Worm (Caenorhabditis elegans) whole organism, mixed stage, embryonic: Measurements from ENCODE around the gene ZC374.2.
A peak's percentile ranks its signal among the peaks of the same experiment; 100 is the strongest.

Source experiments
- M03D4.4 ChIP-seq: sonication (generic microtip); optimal IDR thresholded peaks from 2 replicates; lab custom pipeline; 2017; ENCODE audit warnings: mild to moderate bottlenecking, missing genetic modification characterization, missing compliant biosample characterization
- bed-3 ChIP-seq: fragments of 200-800 bp; sonication (Bioruptor generic); optimal IDR thresholded peaks from 3 replicates; lab custom pipeline; 2018; ENCODE audit warnings: mild to moderate bottlenecking, missing genetic modification characterization, moderate library complexity, missing compliant biosample characterization
- blmp-1 ChIP-seq: fragments of 150-350 bp; optimal IDR thresholded peaks from 2 replicates; lab custom pipeline; 2014; ENCODE audit warnings: missing biosample characterization, missing genetic modification characterization
- ceh-83 ChIP-seq: fragments of 200-800 bp; sonication (Bioruptor generic); optimal IDR thresholded peaks from 2 replicates; lab custom pipeline; 2018; ENCODE audit warnings: mild to moderate bottlenecking, missing genetic modification characterization, missing compliant biosample characterization
- ces-1 ChIP-seq: fragments of 150-350 bp; optimal IDR thresholded peaks from 2 replicates; lab custom pipeline; 2014; ENCODE audit warnings: missing biosample characterization, missing genetic modification reagents, missing genetic modification characterization
- cnd-1 ChIP-seq: fragments of 200-800 bp; sonication (Bioruptor generic); optimal IDR thresholded peaks from 2 replicates; lab custom pipeline; 2018; ENCODE audit warnings: mild to moderate bottlenecking, missing genetic modification characterization, missing compliant biosample characterization
- drap-1 ChIP-seq: fragments of 200-800 bp; sonication (Bioruptor generic); optimal IDR thresholded peaks from 3 replicates; lab custom pipeline; 2018; ENCODE audit warnings: mild to moderate bottlenecking, missing genetic modification characterization, missing compliant biosample characterization
- elt-1 ChIP-seq: sonication (generic microtip); optimal IDR thresholded peaks from 2 replicates; lab custom pipeline; 2017; ENCODE audit warnings: missing genetic modification characterization, mild to moderate bottlenecking, missing compliant biosample characterization, antibody characterized with exemption, moderate library complexity, borderline replicate concordance; ENCODE audit not compliant: insufficient read depth
- elt-3 ChIP-seq: fragments of 150-350 bp; optimal IDR thresholded peaks from 2 replicates; lab custom pipeline; 2014; ENCODE audit warnings: missing biosample characterization, missing genetic modification characterization
- flh-1 ChIP-seq: fragments of 200-800 bp; sonication (Bioruptor generic); optimal IDR thresholded peaks from 2 replicates; lab custom pipeline; 2018; ENCODE audit warnings: mild to moderate bottlenecking, missing genetic modification characterization, moderate library complexity, missing compliant biosample characterization
- ham-2 ChIP-seq: fragments of 200-800 bp; sonication (Bioruptor generic); optimal IDR thresholded peaks from 2 replicates; lab custom pipeline; 2018; ENCODE audit warnings: mild to moderate bottlenecking, missing genetic modification characterization, missing compliant biosample characterization
- hlh-1 ChIP-seq: fragments of 150-350 bp; optimal IDR thresholded peaks from 2 replicates; lab custom pipeline; 2014; ENCODE audit warnings: missing biosample characterization, missing genetic modification reagents, missing genetic modification characterization
- lin-32 ChIP-seq: fragments of 200-800 bp; sonication (Bioruptor generic); optimal IDR thresholded peaks from 2 replicates; lab custom pipeline; 2018; ENCODE audit warnings: mild to moderate bottlenecking, missing genetic modification characterization, missing compliant biosample characterization
- lsy-2 ChIP-seq: fragments of 150-350 bp; optimal IDR thresholded peaks from 2 replicates; lab custom pipeline; 2014; ENCODE audit warnings: missing biosample characterization, missing genetic modification characterization
- mab-5 ChIP-seq: fragments of 150-350 bp; optimal IDR thresholded peaks from 2 replicates; lab custom pipeline; 2014; ENCODE audit warnings: missing biosample characterization, missing genetic modification characterization
- mep-1 ChIP-seq: fragments of 150-350 bp; optimal IDR thresholded peaks from 2 replicates; lab custom pipeline; 2017; ENCODE audit warnings: missing biosample characterization, missing genetic modification reagents, missing genetic modification characterization, inconsistent platforms
- nhr-2 ChIP-seq: fragments of 150-350 bp; optimal IDR thresholded peaks from 2 replicates; lab custom pipeline; 2014; ENCODE audit warnings: missing biosample characterization, missing genetic modification characterization
- nhr-237 ChIP-seq: fragments of 150-350 bp; optimal IDR thresholded peaks from 2 replicates; lab custom pipeline; 2014; ENCODE audit warnings: missing biosample characterization, missing genetic modification characterization
- nhr-28 ChIP-seq: fragments of 150-350 bp; optimal IDR thresholded peaks from 2 replicates; lab custom pipeline; 2014; ENCODE audit warnings: missing biosample characterization, missing genetic modification characterization
- nhr-76 ChIP-seq: sonication (generic microtip); optimal IDR thresholded peaks from 2 replicates; lab custom pipeline; 2017; ENCODE audit warnings: missing biosample characterization, missing genetic modification characterization
- pha-4 ChIP-seq: fragments of 150-350 bp; optimal IDR thresholded peaks from 2 replicates; lab custom pipeline; 2018; ENCODE audit warnings: missing biosample characterization, missing genetic modification reagents, missing genetic modification characterization
- sem-2 ChIP-seq: fragments of 200-800 bp; sonication (Bioruptor generic); optimal IDR thresholded peaks from 2 replicates; lab custom pipeline; 2018; ENCODE audit warnings: mild to moderate bottlenecking, missing genetic modification characterization, missing compliant biosample characterization
- snpc-4 ChIP-seq: fragments of 150-350 bp; optimal IDR thresholded peaks from 2 replicates; lab custom pipeline; 2014; ENCODE audit warnings: missing biosample characterization, missing genetic modification characterization
- sptf-1 ChIP-seq: sonication (generic microtip); optimal IDR thresholded peaks from 2 replicates; lab custom pipeline; 2017; ENCODE audit warnings: mild to moderate bottlenecking, missing genetic modification characterization, moderate library complexity, missing compliant biosample characterization
- tbx-8 ChIP-seq: fragments of 200-800 bp; sonication (Bioruptor generic); optimal IDR thresholded peaks from 2 replicates; lab custom pipeline; 2018; ENCODE audit warnings: mild to moderate bottlenecking, missing genetic modification characterization, moderate library complexity, missing compliant biosample characterization
- unc-120 ChIP-seq: sonication (generic microtip); optimal IDR thresholded peaks from 2 replicates; lab custom pipeline; 2017; ENCODE audit warnings: missing genetic modification characterization, missing compliant biosample characterization; ENCODE audit not compliant: poor library complexity, severe bottlenecking
- unc-39 ChIP-seq: fragments of 150-350 bp; optimal IDR thresholded peaks from 2 replicates; lab custom pipeline; 2014; ENCODE audit warnings: missing biosample characterization, missing genetic modification characterization
- unc-62 ChIP-seq: fragments of 150-350 bp; optimal IDR thresholded peaks from 2 replicates; lab custom pipeline; 2014; ENCODE audit warnings: missing biosample characterization, missing genetic modification reagents, missing genetic modification characterization

The ZC374.2 gene

ce11 chrX:10027556-10027955 lies 19.7 kb downstream of the ZC374.2 start, which contains the start of gene mkk-4:
Gene mkk-4, plus strand, starts transcription at chrX:10027856.
- TF ChIP-seq unc-39 (tag; lab: Kevin White, UChicago), result no peak
- TF ChIP-seq nhr-28 (tag; lab: Kevin White, UChicago), result no peak

- TF ChIP-seq cnd-1 (tag; lab: Kevin White, UChicago) (no peak), unc-39 (tag; lab: Kevin White, UChicago) (no peak), elt-1 (tag; lab: Kevin White, UChicago) (no peak), nhr-2 (tag; lab: Kevin White, UChicago) (no peak), ceh-83 (GFP tag; lab: Kevin White, UChicago) (no peak), pha-4 (tag; lab: Kevin White, UChicago) (no peak), tbx-8 (no peak), lin-32 (GFP tag; lab: Kevin White, UChicago) (no peak), snpc-4 (tag; lab: Kevin White, UChicago) (no peak), bed-3 (GFP tag; lab: Kevin White, UChicago) (no peak), drap-1 (GFP tag; lab: Kevin White, UChicago) (no peak), hlh-1 (tag; lab: Kevin White, UChicago) (peak; percentile 23), ham-2 (GFP tag; lab: Kevin White, UChicago) (no peak), blmp-1 (no peak), ces-1 (GFP tag; lab: Kevin White, UChicago) (peak; percentile 61), lsy-2 (tag; lab: Kevin White, UChicago) (no peak), unc-120 (peak; percentile 33), sem-2 (GFP tag; lab: Kevin White, UChicago) (no peak), flh-1 (no peak), mep-1 (tag; lab: Kevin White, UChicago) (no peak), nhr-237 (no peak)
These were observed 20.9 kb downstream of the ZC374.2 start for ce11 chrX:10026347-10026746.

- TF ChIP-seq mab-5, result no peak
- no peak for TF ChIP-seq tbx-8
- TF ChIP-seq nhr-28 (tag; lab: Kevin White, UChicago), result no peak
- no peak for TF ChIP-seq cnd-1 (tag; lab: Kevin White, UChicago)
- no peak for TF ChIP-seq unc-39 (tag; lab: Kevin White, UChicago)
These were observed 25.2 kb downstream of the ZC374.2 start, which contains the start of gene F42G10.1 for ce11 chrX:10022016-10022415. Gene F42G10.1, minus strand, starts transcription at chrX:10022166.

ce11 chrX:10017975-10018654 lies 29.1 kb downstream of the ZC374.2 start, which contains the start of gene F19C6.4:
Gene F19C6.4, minus strand, starts transcription at chrX:10018025.
- TF ChIP-seq nhr-2 (tag; lab: Kevin White, UChicago) (no peak), nhr-28 (tag; lab: Kevin White, UChicago) (no peak), flh-1 (no peak), snpc-4 (tag; lab: Kevin White, UChicago) (no peak), cnd-1 (tag; lab: Kevin White, UChicago) (no peak), tbx-8 (no peak), unc-120 (no peak), sptf-1 (tag; lab: Kevin White, UChicago) (no peak), lin-32 (GFP tag; lab: Kevin White, UChicago) (no peak), lsy-2 (tag; lab: Kevin White, UChicago) (no peak), drap-1 (GFP tag; lab: Kevin White, UChicago) (no peak), ham-2 (GFP tag; lab: Kevin White, UChicago) (no peak), unc-39 (tag; lab: Kevin White, UChicago) (no peak), nhr-76 (tag; lab: Kevin White, UChicago) (no peak), elt-3 (tag; lab: Kevin White, UChicago) (no peak), mep-1 (tag; lab: Kevin White, UChicago) (no peak), M03D4.4 (no peak), unc-62 (GFP tag; lab: Kevin White, UChicago) (no peak)
- TF ChIP-seq, all 35 proteins: peak for 0

ce11 chrX:10009985-10010384 lies 37.2 kb downstream of the ZC374.2 start:
- TF ChIP-seq tbx-8 (no peak), ces-1 (GFP tag; lab: Kevin White, UChicago) (peak; percentile 55)
- TF ChIP-seq, all 35 proteins: peak for 1
